Worm (Caenorhabditis elegans): ENCODE data around the gene C31E10.11.

- TF ChIP-seq lin-15B (tag; optimal IDR thresholded peaks at IDR 0.05) = peak; percentile 19
- TF ChIP-seq zag-1 (tag; optimal IDR thresholded peaks at IDR 0.05) = no peak
- peak in 1 of 2 experiments; percentile 46 for TF ChIP-seq mdl-1 (tag; optimal IDR thresholded peaks at IDR 0.05)
- no peak for TF ChIP-seq snpc-4 (tag; optimal IDR thresholded peaks at IDR 0.05)
- TF ChIP-seq lin-39 (tag; optimal IDR thresholded peaks at IDR 0.05) = no peak
- no peak for TF ChIP-seq nhr-28 (tag; optimal IDR thresholded peaks at IDR 0.05)
- TF ChIP-seq lin-13 (GFP tag; optimal IDR thresholded peaks at IDR 0.05) = no peak
- TF ChIP-seq isw-1 (GFP tag; IDR thresholded peaks at IDR 0.05) = no peak
- peak in 1 of 3 experiments; percentile 7 for TF ChIP-seq dpl-1 (GFP tag; optimal IDR thresholded peaks at IDR 0.05)
- TF ChIP-seq lir-3 (tag; optimal IDR thresholded peaks at IDR 0.05; ENCODE audit: poor library complexity) = no peak
These were observed 13.0 kb downstream of the C31E10.11 start, which contains the start of gene F48F7.6 for ce11 chrX:13977439-13978118.

All from whole organism, L1 larva.